Worm (Caenorhabditis elegans) whole organism, L4 larva: ENCODE data around the gene prp-9.
A peak's percentile ranks its signal among the peaks of the same experiment; 100 is the strongest.

Experiments used
- F26F4.8 ChIP-seq: fragments of 200-800 bp; sonication (Bioruptor generic); conservative IDR thresholded peaks from 2 replicates; pipeline ENCODE4 v1.3.6; 2022; ENCODE audit warnings: missing genetic modification characterization, missing compliant biosample characterization
- F44E2.7 ChIP-seq: fragments of 200-800 bp; sonication (Bioruptor generic); IDR thresholded peaks from 2 replicates; pipeline ENCODE4 v2.1.2; 2022; ENCODE audit warnings: missing genetic modification characterization, missing compliant biosample characterization
- Y5F2A.4 ChIP-seq: fragments of 200-800 bp; sonication (Bioruptor generic); optimal IDR thresholded peaks from 2 replicates; lab custom pipeline; 2018; ENCODE audit warnings: mild to moderate bottlenecking, missing genetic modification characterization, missing compliant biosample characterization
- ceh-20 ChIP-seq: fragments of 200-800 bp; sonication (Bioruptor generic); IDR thresholded peaks from 2 replicates; pipeline ENCODE4 v1.3.6; 2022; ENCODE audit warnings: missing genetic modification reagents, missing genetic modification characterization, missing compliant biosample characterization
- ceh-62 ChIP-seq: sonication (generic microtip); optimal IDR thresholded peaks from 2 replicates; lab custom pipeline; 2017; ENCODE audit warnings: missing biosample characterization, missing genetic modification characterization
- ceh-82 ChIP-seq: sonication (generic microtip); optimal IDR thresholded peaks from 2 replicates; lab custom pipeline; 2017; ENCODE audit warnings: missing biosample characterization, missing genetic modification characterization
- cey-2 ChIP-seq: sonication (generic microtip); optimal IDR thresholded peaks from 3 replicates; lab custom pipeline; 2017; ENCODE audit warnings: missing genetic modification characterization, mild to moderate bottlenecking, missing compliant biosample characterization, antibody characterized with exemption, borderline replicate concordance; ENCODE audit not compliant: insufficient read depth
- daf-12 ChIP-seq: fragments of 150-350 bp; optimal IDR thresholded peaks from 2 replicates; lab custom pipeline; 2014; ENCODE audit warnings: missing biosample characterization, missing genetic modification reagents, missing genetic modification characterization
- daf-19 ChIP-seq: fragments of 200-800 bp; sonication (Bioruptor generic); conservative IDR thresholded peaks from 2 replicates; pipeline ENCODE4 v1.3.6; 2022; ENCODE audit warnings: missing genetic modification characterization, missing compliant biosample characterization
- dmd-6 ChIP-seq: fragments of 200-800 bp; sonication (Bioruptor generic); IDR thresholded peaks from 2 replicates; pipeline ENCODE4 v1.3.6; 2022; ENCODE audit warnings: missing genetic modification reagents, missing genetic modification characterization, missing compliant biosample characterization
- dmd-8 ChIP-seq: fragments of 200-800 bp; sonication (Bioruptor generic); IDR thresholded peaks from 2 replicates; pipeline ENCODE4 v1.3.6; 2022; ENCODE audit warnings: missing genetic modification characterization, missing compliant biosample characterization
- dpl-1 ChIP-seq: fragments of 150-350 bp; optimal IDR thresholded peaks from 2 replicates; lab custom pipeline; 2014; ENCODE audit warnings: missing biosample characterization, missing genetic modification reagents, missing genetic modification characterization
- duxl-1 ChIP-seq: sonication (generic microtip); optimal IDR thresholded peaks from 2 replicates; lab custom pipeline; 2016; ENCODE audit warnings: mild to moderate bottlenecking, missing genetic modification characterization, moderate library complexity, missing compliant biosample characterization; ENCODE audit not compliant: poor library complexity
- egl-27 ChIP-seq: sonication (generic microtip); optimal IDR thresholded peaks from 3 replicates; lab custom pipeline; 2017; ENCODE audit warnings: missing biosample characterization, missing genetic modification reagents, missing genetic modification characterization
- fos-1 ChIP-seq: fragments of 150-350 bp; optimal IDR thresholded peaks from 2 replicates; lab custom pipeline; 2014; ENCODE audit warnings: missing biosample characterization, missing genetic modification characterization
- gei-8 ChIP-seq: fragments of 200-800 bp; sonication (Bioruptor generic); optimal IDR thresholded peaks from 2 replicates; lab custom pipeline; 2018; ENCODE audit warnings: mild to moderate bottlenecking, missing genetic modification characterization, missing compliant biosample characterization
- hlh-30 ChIP-seq: sonication (generic microtip); optimal IDR thresholded peaks from 2 replicates; lab custom pipeline; 2017; ENCODE audit warnings: antibody characterized with exemption, mild to moderate bottlenecking, missing genetic modification characterization, missing compliant biosample characterization; ENCODE audit not compliant: insufficient read depth
- lim-7 ChIP-seq: fragments of 200-800 bp; sonication (Bioruptor generic); IDR thresholded peaks from 2 replicates; pipeline ENCODE4 v1.3.6; 2022; ENCODE audit warnings: missing genetic modification characterization, missing compliant biosample characterization
- lin-1 ChIP-seq: fragments of 200-800 bp; sonication (Bioruptor generic); IDR thresholded peaks from 2 replicates; pipeline ENCODE4 v1.3.6; 2022; ENCODE audit warnings: missing genetic modification reagents, missing genetic modification characterization, missing compliant biosample characterization
- lin-13 ChIP-seq: fragments of 150-350 bp; optimal IDR thresholded peaks from 2 replicates; lab custom pipeline; 2014; ENCODE audit warnings: missing biosample characterization, missing genetic modification reagents, missing genetic modification characterization
- lin-15B ChIP-seq: fragments of 150-350 bp; sonication (generic microtip); optimal IDR thresholded peaks from 3 replicates; lab custom pipeline; 2014; ENCODE audit warnings: missing biosample characterization, missing genetic modification characterization
- lin-29 ChIP-seq: fragments of 200-800 bp; sonication (Bioruptor generic); IDR thresholded peaks from 2 replicates; pipeline ENCODE4 v1.3.6; 2022; ENCODE audit warnings: missing genetic modification reagents, missing genetic modification characterization, missing compliant biosample characterization
- lin-38 ChIP-seq: fragments of 200-800 bp; sonication (Bioruptor generic); IDR thresholded peaks from 2 replicates; pipeline ENCODE4 v1.3.6; 2022; ENCODE audit warnings: missing genetic modification reagents, missing genetic modification characterization, missing compliant biosample characterization
- lin-39 ChIP-seq: fragments of 150-350 bp; optimal IDR thresholded peaks from 2 replicates; lab custom pipeline; 2014; ENCODE audit warnings: missing biosample characterization, missing genetic modification reagents, missing genetic modification characterization
- lir-3 ChIP-seq: sonication (generic microtip); optimal IDR thresholded peaks from 2 replicates; lab custom pipeline; 2016; ENCODE audit warnings: mild to moderate bottlenecking, missing genetic modification characterization, missing compliant biosample characterization
- madf-5 ChIP-seq, 2 experiments: fragments of 200-800 bp; sonication (Bioruptor generic); IDR thresholded peaks; 2 replicates each; pipeline ENCODE4 v1.3.6; 2022; ENCODE audit warnings: missing compliant biosample characterization in 2 of 2, missing genetic modification characterization in 2 of 2
- mdl-1 ChIP-seq, 2 experiments: fragments of 150-350 bp in 1 of 2; sonication (generic microtip) in 1 of 2; optimal IDR thresholded peaks; 2 replicates each; lab custom pipeline; 2014 to 2017; ENCODE audit warnings: missing biosample characterization in 2 of 2, missing genetic modification characterization in 2 of 2
- mep-1 ChIP-seq: fragments of 150-350 bp; sonication (generic microtip); optimal IDR thresholded peaks from 3 replicates; lab custom pipeline; 2014; ENCODE audit warnings: missing biosample characterization, missing genetic modification characterization
- mes-2 ChIP-seq: sonication (generic microtip); optimal IDR thresholded peaks from 2 replicates; lab custom pipeline; 2016; ENCODE audit warnings: missing genotype, mild to moderate bottlenecking, missing genetic modification characterization, missing compliant biosample characterization; ENCODE audit not compliant: poor library complexity, severe bottlenecking
- mxl-2 ChIP-seq: fragments of 200-800 bp; sonication (Bioruptor generic); conservative IDR thresholded peaks from 2 replicates; pipeline ENCODE4 v1.3.6; 2022; ENCODE audit warnings: missing genetic modification reagents, missing genetic modification characterization, missing compliant biosample characterization
- mxl-3 ChIP-seq: fragments of 200-800 bp; sonication (Bioruptor generic); optimal IDR thresholded peaks from 2 replicates; lab custom pipeline; 2018; ENCODE audit warnings: mild to moderate bottlenecking, missing genetic modification characterization, missing compliant biosample characterization
- nhr-11 ChIP-seq: fragments of 150-350 bp; optimal IDR thresholded peaks from 2 replicates; lab custom pipeline; 2014; ENCODE audit warnings: missing biosample characterization, missing genetic modification characterization
- nhr-111 ChIP-seq: fragments of 200-800 bp; sonication (Bioruptor generic); optimal IDR thresholded peaks from 2 replicates; lab custom pipeline; 2018; ENCODE audit warnings: mild to moderate bottlenecking, missing genetic modification characterization, missing compliant biosample characterization
- nhr-237 ChIP-seq: sonication (generic microtip); optimal IDR thresholded peaks from 2 replicates; lab custom pipeline; 2017; ENCODE audit warnings: missing biosample characterization, missing genetic modification characterization
- nhr-25 ChIP-seq: sonication (generic microtip); optimal IDR thresholded peaks from 2 replicates; lab custom pipeline; 2017; ENCODE audit warnings: missing genetic modification characterization, mild to moderate bottlenecking, missing compliant biosample characterization, antibody characterized with exemption, moderate library complexity, borderline replicate concordance; ENCODE audit not compliant: insufficient read depth
- nhr-42 ChIP-seq: fragments of 200-800 bp; sonication (Bioruptor generic); IDR thresholded peaks from 2 replicates; pipeline ENCODE4 v1.3.6; 2022; ENCODE audit warnings: missing genetic modification characterization, missing compliant biosample characterization
- nhr-6 ChIP-seq: fragments of 150-350 bp; optimal IDR thresholded peaks from 2 replicates; lab custom pipeline; 2014; ENCODE audit warnings: missing biosample characterization, missing genetic modification characterization
- nhr-76 ChIP-seq: fragments of 150-350 bp; optimal IDR thresholded peaks from 2 replicates; lab custom pipeline; 2014; ENCODE audit warnings: missing biosample characterization, missing genetic modification characterization
- nhr-77 ChIP-seq: fragments of 150-350 bp; optimal IDR thresholded peaks from 2 replicates; lab custom pipeline; 2014; ENCODE audit warnings: missing biosample characterization, missing genetic modification characterization
- sdz-12 ChIP-seq: fragments of 200-800 bp; sonication (Bioruptor generic); optimal IDR thresholded peaks from 2 replicates; lab custom pipeline; 2018; ENCODE audit warnings: mild to moderate bottlenecking, missing genetic modification characterization, missing compliant biosample characterization
- snpc-1.2 ChIP-seq: fragments of 200-800 bp; sonication (Bioruptor generic); IDR thresholded peaks from 2 replicates; pipeline ENCODE4 v1.3.6; 2022; ENCODE audit warnings: missing genetic modification reagents, missing genetic modification characterization, missing compliant biosample characterization
- snpc-4 ChIP-seq: fragments of 150-350 bp; optimal IDR thresholded peaks from 2 replicates; lab custom pipeline; 2014; ENCODE audit warnings: missing biosample characterization, missing genetic modification characterization
- spr-3 ChIP-seq: fragments of 200-800 bp; sonication (Bioruptor generic); optimal IDR thresholded peaks from 2 replicates; lab custom pipeline; 2018; ENCODE audit warnings: mild to moderate bottlenecking, missing genetic modification characterization, missing compliant biosample characterization
- unc-130 ChIP-seq: sonication (generic microtip); optimal IDR thresholded peaks from 2 replicates; lab custom pipeline; 2016; ENCODE audit warnings: missing genetic modification reagents, missing genetic modification characterization, missing compliant biosample characterization
- unc-62 ChIP-seq, 3 experiments: fragments of 150-350 bp in 1 of 3; sonication (generic microtip); optimal IDR thresholded peaks in 2 of 3; peaks in 1 of 3; 1 replicate in 1 of 3; 2 replicates in 2 of 3; lab custom pipeline; 2014 to 2017; ENCODE audit warnings: missing biosample characterization in 3 of 3, missing genetic modification characterization in 3 of 3, missing genetic modification reagents in 3 of 3, missing genotype in 1 of 3
- vab-7 ChIP-seq: fragments of 200-800 bp; sonication (Bioruptor generic); IDR thresholded peaks from 2 replicates; pipeline ENCODE4 v1.3.6; 2022; ENCODE audit warnings: missing genetic modification reagents, missing genetic modification characterization, missing compliant biosample characterization
- zfp-2 ChIP-seq: sonication (generic microtip); optimal IDR thresholded peaks from 2 replicates; lab custom pipeline; 2016; ENCODE audit warnings: mild to moderate bottlenecking, missing genetic modification characterization, missing compliant biosample characterization
- zfp-3 ChIP-seq: fragments of 200-800 bp; sonication (Bioruptor generic); conservative IDR thresholded peaks from 2 replicates; pipeline ENCODE4 v1.3.6; 2022; ENCODE audit warnings: missing genetic modification reagents, missing genetic modification characterization, missing compliant biosample characterization

Gene prp-9

DNA sequence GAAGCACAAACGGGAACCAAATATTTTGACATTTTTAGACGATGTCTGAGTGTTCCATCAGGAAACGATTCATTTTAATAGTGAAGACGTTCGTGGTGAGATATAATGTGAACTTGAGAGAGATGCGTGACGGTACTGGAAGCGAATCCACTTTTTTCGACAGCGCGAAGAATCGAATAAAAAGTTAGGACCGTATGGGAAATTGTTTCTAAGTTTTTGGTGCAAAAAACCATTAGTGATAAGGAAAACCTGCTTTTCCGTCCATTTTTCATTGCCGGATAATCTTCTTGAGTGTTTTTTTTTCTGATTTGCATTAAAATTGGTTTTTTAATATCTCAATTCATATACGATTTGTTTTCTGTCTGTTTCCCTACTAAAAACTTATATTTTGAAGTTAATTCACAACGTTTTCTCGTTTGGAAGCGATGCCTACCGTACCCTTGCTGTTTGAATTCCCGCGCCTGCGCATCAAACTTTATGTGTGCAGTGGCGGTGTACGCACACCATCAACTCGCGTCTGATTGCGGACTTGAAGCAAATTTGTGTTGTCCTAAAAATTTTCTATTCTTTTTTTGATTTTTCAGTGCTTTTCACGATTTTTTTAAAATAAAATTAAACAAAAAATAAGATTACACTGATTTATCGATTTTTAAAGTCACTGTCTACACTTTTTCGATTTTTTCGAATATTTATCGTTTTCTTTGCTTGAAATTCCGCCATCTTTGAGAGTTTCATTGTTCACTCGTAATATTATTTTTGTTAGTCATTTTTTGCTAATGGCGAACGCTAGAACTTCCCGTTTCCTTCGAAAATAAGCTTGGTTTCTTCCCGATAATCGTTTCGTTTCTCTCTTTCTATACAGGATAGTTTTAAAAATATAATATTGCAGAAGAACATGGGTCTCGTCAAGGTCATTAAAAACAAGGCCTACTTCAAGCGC is 44.1 kb upstream of the prp-9 start, which contains the start of the genes col-38 and rpl-5:
TSS of gene col-38 (minus strand) at position 51 of the 940 bp plus-strand sequence.
TSS of gene rpl-5 (plus strand) at position 890 of the 940 bp plus-strand sequence.
- TF ChIP-seq lir-3 (tag; lab: Kevin White, UChicago) = no peak
- TF ChIP-seq F44E2.7 = no peak
- TF ChIP-seq ceh-20 (GFP tag; lab: Robert Waterston, UW) = no peak
- peak; percentile 53 for TF ChIP-seq duxl-1 (tag; lab: Kevin White, UChicago)
- peak; percentile 87 for TF ChIP-seq nhr-11 (tag; lab: Kevin White, UChicago)
- no peak for TF ChIP-seq snpc-4 (tag; lab: Kevin White, UChicago)
- no peak for TF ChIP-seq lim-7 (GFP tag; lab: Robert Waterston, UW)
- TF ChIP-seq nhr-111 (GFP tag; lab: Kevin White, UChicago) = no peak
- no peak for TF ChIP-seq ceh-62 (tag; lab: Kevin White, UChicago)
- TF ChIP-seq nhr-42 (GFP tag; lab: Robert Waterston, UW) = peak; percentile 23; the same call in 1 of the 2 replicates
- no peak for TF ChIP-seq lin-15B (tag; lab: Kevin White, UChicago)
- no peak for TF ChIP-seq F26F4.8 (GFP tag; lab: Robert Waterston, UW)
- peak; percentile 92 for TF ChIP-seq mes-2 (tag; lab: Kevin White, UChicago)
- TF ChIP-seq fos-1 (tag; lab: Kevin White, UChicago) = no peak
- 0 out of 2 replicates have a peak, but pooled peaks have one; percentile 65 for TF ChIP-seq zfp-3 (GFP tag; lab: Robert Waterston, UW)
- TF ChIP-seq unc-130 = peak; percentile 17
- TF ChIP-seq lin-38 (GFP tag; lab: Robert Waterston, UW) = peak; percentile 91
- peak in 1 of 2 experiments; percentile 19 for TF ChIP-seq mdl-1 (tag; optimal IDR thresholded peaks at IDR 0.05; lab: Kevin White, UChicago)
- no peak for TF ChIP-seq egl-27 (tag; lab: Kevin White, UChicago)
- peak; percentile 96 for TF ChIP-seq dpl-1 (GFP tag; lab: Kevin White, UChicago)
- TF ChIP-seq mxl-3 = peak; percentile 67
- peak; percentile 93 for TF ChIP-seq nhr-77 (tag; lab: Kevin White, UChicago)
- no peak for TF ChIP-seq Y5F2A.4
- no peak for TF ChIP-seq madf-5 (GFP tag; IDR thresholded peaks at IDR 0.05; lab: Robert Waterston, UW)
- TF ChIP-seq dmd-8 (GFP tag; lab: Robert Waterston, UW) = no peak
- TF ChIP-seq lin-13 (GFP tag; lab: Kevin White, UChicago) = peak; percentile 72
- peak; percentile 92 for TF ChIP-seq mep-1 (tag; lab: Kevin White, UChicago)
- TF ChIP-seq sdz-12 (GFP tag; lab: Kevin White, UChicago) = no peak
- no peak for TF ChIP-seq ceh-82 (tag; lab: Kevin White, UChicago)
- TF ChIP-seq snpc-1.2 = 0 out of 2 replicates have a peak, but pooled peaks have one; percentile 15
- TF ChIP-seq mxl-2 (GFP tag; lab: Robert Waterston, UW) = no peak
- peak in 1 of 2 experiments; percentile 96 for TF ChIP-seq unc-62 (GFP tag; optimal IDR thresholded peaks at IDR 0.05 in 1 of 2; lab: Kevin White, UChicago)
- TF ChIP-seq unc-62 (tag; optimal IDR thresholded peaks at IDR 0.05; lab: Kevin White, UChicago) = no peak
- TF ChIP-seq daf-19 (GFP tag; lab: Robert Waterston, UW) = 0 out of 2 replicates have a peak, but pooled peaks have one; percentile 51
- no peak for TF ChIP-seq spr-3 (GFP tag; lab: Kevin White, UChicago)
- no peak for TF ChIP-seq lin-1 (GFP tag; lab: Robert Waterston, UW)
- TF ChIP-seq nhr-76 (tag; lab: Kevin White, UChicago) = no peak
- TF ChIP-seq zfp-2 = peak; percentile 87
- TF ChIP-seq nhr-25 (tag; lab: Kevin White, UChicago) = peak; percentile 34
- peak; percentile 60 for TF ChIP-seq dmd-6 (GFP tag; lab: Robert Waterston, UW)
- no peak for TF ChIP-seq lin-29 (GFP tag; lab: Robert Waterston, UW)
- no peak for TF ChIP-seq cey-2 (tag; lab: Kevin White, UChicago)
- no peak for TF ChIP-seq gei-8 (GFP tag; lab: Kevin White, UChicago)
- TF ChIP-seq vab-7 (GFP tag; lab: Robert Waterston, UW) = no peak
- no peak for TF ChIP-seq daf-12 (tag; lab: Kevin White, UChicago)
- peak; percentile 88 for TF ChIP-seq nhr-6 (tag; lab: Kevin White, UChicago)
- TF ChIP-seq nhr-237 (tag; lab: Kevin White, UChicago) = no peak
- no peak for TF ChIP-seq lin-39
- TF ChIP-seq hlh-30 (tag; lab: Kevin White, UChicago) = peak; percentile 89
